Fruit fly (Drosophila melanogaster) S2 (cell line): ENCODE results near the gene CG13937.
A peak's percentile ranks its signal among the peaks of the same experiment; 100 is the strongest.

ENCODE experiments used
- CG8478 ChIP-seq: fragments of >200 bp; optimal IDR thresholded peaks from 2 replicates; lab custom pipeline; 2018
- CTCF ChIP-seq, 2 experiments: fragments of >200 bp; optimal IDR thresholded peaks; 2 replicates each; lab custom pipeline; 2018

Gene CG13937

DNA sequence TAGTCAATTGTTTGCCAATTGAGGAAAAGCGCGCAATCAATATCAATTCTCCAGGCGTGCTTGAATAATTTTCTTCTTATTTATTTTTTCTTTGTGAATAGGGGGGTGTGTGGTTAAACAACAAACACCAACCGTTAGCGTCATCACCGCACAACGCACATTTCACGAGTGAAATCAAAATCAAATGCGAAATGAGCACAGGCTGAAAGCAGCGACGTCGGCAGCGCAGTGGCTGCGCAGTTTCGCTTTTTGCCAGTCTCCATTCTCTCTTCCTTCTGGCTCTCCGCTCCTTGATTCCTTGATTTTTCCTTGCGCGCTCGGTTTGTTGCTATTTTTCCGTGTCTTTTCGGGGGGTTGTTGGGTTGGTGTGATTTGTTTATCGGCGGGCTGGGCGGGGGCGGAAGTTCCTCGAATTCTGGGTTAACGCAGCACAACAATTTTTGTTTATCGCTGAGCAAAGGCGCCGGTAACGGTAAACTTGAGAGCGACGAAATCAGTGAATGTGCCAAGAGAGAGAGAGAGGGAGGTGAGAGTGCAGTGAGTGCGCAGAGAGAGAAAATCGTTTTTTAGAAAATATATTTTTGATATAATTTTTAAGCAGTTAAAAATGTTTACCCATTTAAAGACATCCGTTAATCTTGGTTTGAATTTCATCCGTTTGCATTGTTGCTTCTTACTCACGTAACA lies at the start of gene CG13937:
TSS of gene CG13937 (minus strand) at position 174 of the 687 bp plus-strand sequence.
- no peak for TF ChIP-seq CTCF (optimal IDR thresholded peaks at IDR 0.05; lab: Kevin White, UChicago)
- no peak for TF ChIP-seq CG8478 (lab: Kevin White, UChicago)

DNA sequence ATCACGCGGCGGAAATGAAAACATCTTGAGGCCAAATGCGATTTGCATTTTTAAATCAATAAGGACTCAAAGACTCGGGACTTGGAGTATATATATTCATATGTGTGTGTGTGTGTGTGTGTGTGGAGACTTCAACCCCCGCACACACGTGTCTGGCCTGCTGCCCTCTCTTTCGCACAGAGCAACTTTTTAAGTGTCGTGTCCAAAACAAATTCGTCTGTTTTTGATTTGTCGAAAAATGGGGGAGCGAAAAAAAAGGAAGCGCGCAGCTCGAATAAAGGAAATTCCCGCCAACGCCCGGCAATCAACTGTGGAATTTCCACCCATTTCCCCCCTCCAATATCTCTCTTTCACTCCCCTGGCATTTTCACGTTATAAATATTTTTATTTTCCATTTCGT lies 46.1 kb upstream of the CG13937 start:
- TF ChIP-seq CG8478 (lab: Kevin White, UChicago) = no peak
- TF ChIP-seq CTCF (optimal IDR thresholded peaks at IDR 0.05; lab: Kevin White, UChicago) = no peak

DNA sequence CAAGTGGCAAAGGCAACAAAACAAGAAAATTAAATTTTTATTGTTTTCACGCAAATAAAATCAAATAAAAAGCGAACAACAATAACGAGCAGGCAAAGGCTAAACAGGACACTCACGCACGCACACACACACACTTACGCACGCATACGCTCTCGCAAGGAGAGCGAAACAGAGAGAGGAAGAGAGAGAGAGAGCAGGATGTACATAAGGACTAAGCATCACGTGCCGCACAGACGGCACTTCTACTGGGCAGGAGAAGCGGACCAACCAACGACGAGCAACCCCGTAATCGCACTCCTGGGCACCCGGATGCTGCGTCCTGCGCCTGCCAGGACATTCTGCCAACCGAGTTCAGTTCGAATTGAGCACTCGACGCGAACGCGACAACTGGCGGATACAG lies 38.1 kb upstream of the CG13937 start, which contains the start of gene Dbx:
TSS of gene Dbx (plus strand) at position 365 of the 400 bp plus-strand sequence.
- TF ChIP-seq CG8478 (lab: Kevin White, UChicago) (no peak), CTCF (optimal IDR thresholded peaks at IDR 0.05; lab: Kevin White, UChicago) (no peak)

DNA sequence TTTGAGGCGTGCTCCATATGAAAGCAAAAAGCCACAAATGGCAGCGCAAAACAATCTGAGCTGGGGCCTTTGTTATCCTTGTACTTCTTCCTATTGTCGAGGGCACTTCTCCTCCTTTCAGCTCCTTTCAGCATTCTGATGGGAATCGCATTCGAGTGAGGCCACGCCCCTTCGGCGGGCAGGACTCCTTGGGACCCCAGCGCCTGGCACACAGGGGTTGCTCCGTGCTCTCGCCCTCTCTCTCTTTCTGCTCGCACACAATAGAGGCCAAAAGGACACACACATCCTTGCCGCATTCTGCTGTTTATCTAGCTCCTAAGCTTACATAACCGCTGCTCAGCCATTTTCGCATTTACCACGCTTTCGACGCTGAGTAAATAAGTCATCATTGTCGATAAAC lies 37.2 kb upstream of the CG13937 start:
- TF ChIP-seq CTCF (optimal IDR thresholded peaks at IDR 0.05; lab: Kevin White, UChicago) (no peak), CG8478 (lab: Kevin White, UChicago) (no peak)

DNA sequence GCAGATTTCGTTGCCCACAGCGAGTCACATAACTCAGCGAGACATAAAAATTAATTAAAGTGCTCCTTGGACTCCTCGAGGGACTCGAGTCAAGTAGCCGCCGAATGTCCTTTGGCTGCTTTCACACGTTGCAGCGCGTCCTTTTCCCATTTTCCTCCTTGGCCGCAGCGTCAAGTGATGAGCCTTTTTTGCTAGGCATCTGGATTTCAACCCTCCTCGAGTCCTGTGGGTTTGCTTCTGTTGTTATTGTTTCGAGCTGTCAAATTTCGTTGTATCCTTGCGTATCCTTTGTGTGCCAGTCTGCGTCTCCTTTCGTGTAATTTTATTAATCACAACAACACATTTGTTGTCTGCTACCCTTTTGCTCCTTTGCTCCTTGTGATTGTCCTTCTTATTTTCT lies 33.8 kb upstream of the CG13937 start:
- TF ChIP-seq CTCF (optimal IDR thresholded peaks at IDR 0.05; lab: Kevin White, UChicago) (no peak), CG8478 (lab: Kevin White, UChicago) (no peak)

dm6 chr3L:1914668-1915067 lies 31.8 kb upstream of the CG13937 start:
- TF ChIP-seq CTCF (optimal IDR thresholded peaks at IDR 0.05; lab: Kevin White, UChicago) = no peak
- TF ChIP-seq CG8478 (lab: Kevin White, UChicago) = no peak

DNA sequence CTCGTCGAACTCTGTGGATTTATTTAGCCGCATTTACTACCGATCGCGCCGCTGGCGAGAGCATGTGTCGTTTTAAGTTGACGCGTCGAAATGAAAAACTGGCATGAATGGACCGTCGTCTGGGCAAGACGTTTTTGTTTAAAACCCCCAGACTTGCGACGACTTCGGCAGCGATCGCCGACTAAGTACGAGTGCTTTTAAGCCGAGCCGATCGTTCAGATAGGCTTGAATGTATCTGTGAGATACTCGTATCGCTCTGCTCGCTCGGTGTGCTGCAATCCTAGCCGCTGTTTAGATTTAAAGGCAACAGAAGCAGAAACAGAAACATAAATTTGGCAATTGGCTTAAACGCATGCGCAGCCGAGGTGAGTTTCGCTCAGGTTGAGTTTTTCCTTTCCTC lies 27.3 kb upstream of the CG13937 start, which contains the start of gene dsb:
TSS of gene dsb (minus strand) at position 91 of the 400 bp plus-strand sequence.
- no peak for TF ChIP-seq CTCF (optimal IDR thresholded peaks at IDR 0.05; lab: Kevin White, UChicago)
- TF ChIP-seq CG8478 (lab: Kevin White, UChicago) = no peak

- TF ChIP-seq CG8478 (lab: Kevin White, UChicago) = no peak
- no peak for TF ChIP-seq CTCF (optimal IDR thresholded peaks at IDR 0.05; lab: Kevin White, UChicago)
Observed at dm6 chr3L:1909000-1909399, 26.2 kb upstream of the CG13937 start.

DNA sequence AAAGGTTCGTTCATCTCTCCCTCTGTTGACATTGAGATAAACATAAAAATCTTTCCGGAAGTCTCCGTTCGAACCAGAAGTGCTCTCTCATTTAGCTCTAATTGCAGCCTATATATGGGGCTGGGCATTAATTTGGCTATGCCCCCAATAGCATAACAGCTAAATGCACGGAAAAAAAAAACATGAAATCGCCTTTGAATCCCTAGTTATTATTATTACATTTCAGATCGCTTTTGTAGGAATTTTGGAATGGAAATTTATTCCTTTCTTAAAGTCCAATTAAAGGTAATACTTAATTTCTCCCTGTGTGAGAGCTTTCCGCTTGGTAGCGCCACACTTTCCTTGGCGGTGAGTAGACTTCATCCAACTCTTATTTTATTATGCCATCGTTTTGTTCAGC lies 23.4 kb upstream of the CG13937 start:
- TF ChIP-seq CTCF (optimal IDR thresholded peaks at IDR 0.05; lab: Kevin White, UChicago) = no peak
- TF ChIP-seq CG8478 (lab: Kevin White, UChicago) = no peak

dm6 chr3L:1905273-1905672 lies 22.4 kb upstream of the CG13937 start:
- TF ChIP-seq CTCF (optimal IDR thresholded peaks at IDR 0.05; lab: Kevin White, UChicago) (no peak), CG8478 (lab: Kevin White, UChicago) (no peak)

dm6 chr3L:1904440-1904839 lies 21.6 kb upstream of the CG13937 start:
- TF ChIP-seq CTCF (optimal IDR thresholded peaks at IDR 0.05; lab: Kevin White, UChicago) (no peak), CG8478 (lab: Kevin White, UChicago) (no peak)

DNA sequence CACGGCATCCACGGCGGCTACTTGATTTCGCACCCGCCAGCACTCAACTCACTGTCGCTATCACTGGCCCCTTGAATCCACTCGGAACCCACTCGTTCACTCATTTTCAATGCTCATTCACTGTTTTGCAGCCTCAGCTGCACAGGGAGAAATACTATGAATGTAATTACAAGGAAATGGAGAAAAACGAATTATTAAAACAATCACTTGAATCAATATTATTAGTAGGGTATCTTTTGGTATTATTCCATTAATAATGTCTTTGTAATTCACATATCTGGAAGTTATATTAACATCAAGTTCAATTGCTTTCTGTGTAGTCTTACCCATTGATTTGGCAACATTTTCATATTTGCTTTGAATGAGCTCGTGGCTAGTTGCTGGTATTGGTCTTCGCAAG lies 17.8 kb upstream of the CG13937 start:
- TF ChIP-seq CTCF (optimal IDR thresholded peaks at IDR 0.05; lab: Kevin White, UChicago) (no peak), CG8478 (lab: Kevin White, UChicago) (no peak)

DNA sequence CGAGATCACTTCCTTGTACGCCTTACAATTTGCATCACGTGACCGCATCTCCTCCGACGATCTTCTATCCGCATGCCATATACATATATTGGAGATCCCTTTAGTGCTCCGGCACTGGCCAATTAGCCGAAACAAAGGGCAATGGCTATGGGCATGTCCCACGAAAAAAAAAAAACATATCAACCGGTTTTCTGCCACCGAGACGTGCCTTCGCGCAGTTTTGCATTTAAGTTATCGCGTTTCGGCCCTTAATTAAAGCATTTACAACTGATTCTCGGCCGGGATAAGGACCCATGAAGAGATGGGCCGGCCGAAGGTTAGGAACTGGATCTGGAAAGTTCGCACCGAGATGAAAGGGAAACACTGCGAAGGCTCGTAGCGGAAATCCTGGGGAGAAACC lies 16.8 kb upstream of the CG13937 start:
- no peak for TF ChIP-seq CTCF (optimal IDR thresholded peaks at IDR 0.05; lab: Kevin White, UChicago)

DNA sequence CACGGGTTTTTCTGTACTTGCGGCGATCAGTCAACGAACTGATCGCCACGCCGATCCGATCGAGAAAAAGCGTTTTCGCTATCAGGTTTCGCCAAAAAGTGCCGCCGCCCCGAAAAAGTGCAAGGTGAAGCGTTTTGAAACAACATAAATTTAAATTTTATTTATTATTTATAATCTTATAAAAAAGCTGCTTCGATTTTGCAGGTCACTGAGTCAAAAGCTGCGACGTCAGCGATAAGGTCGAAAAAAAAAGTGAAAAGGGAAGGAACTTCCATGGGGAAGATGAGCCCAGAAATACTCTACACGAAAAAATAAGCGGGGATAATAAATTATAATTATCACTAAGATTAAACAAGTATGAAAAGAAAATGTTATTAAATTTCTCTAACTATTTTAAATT lies 14.9 kb upstream of the CG13937 start:
- TF ChIP-seq CG8478 (lab: Kevin White, UChicago) = no peak
- TF ChIP-seq CTCF (optimal IDR thresholded peaks at IDR 0.05; lab: Kevin White, UChicago) = no peak

DNA sequence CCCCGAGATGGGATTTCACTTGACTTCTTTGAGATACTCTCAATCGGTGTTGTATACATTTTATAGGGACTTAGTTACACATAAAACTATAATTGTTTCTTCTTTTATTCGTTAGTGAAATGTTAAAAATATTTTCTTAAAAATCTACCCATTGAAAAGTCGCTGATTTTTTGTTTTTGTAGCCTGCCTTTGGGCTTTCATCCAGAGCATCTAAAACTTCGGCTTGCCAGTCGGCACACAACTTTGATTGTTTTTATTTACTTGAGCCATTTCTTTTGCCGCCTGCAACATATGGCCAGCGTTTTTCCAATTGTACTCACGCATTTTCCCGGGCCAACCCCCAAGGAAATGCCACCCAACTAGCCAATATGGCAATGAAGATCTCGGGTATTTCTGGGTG lies 9.1 kb upstream of the CG13937 start:
- no peak for TF ChIP-seq CTCF (optimal IDR thresholded peaks at IDR 0.05; lab: Kevin White, UChicago)
- no peak for TF ChIP-seq CG8478 (lab: Kevin White, UChicago)

DNA sequence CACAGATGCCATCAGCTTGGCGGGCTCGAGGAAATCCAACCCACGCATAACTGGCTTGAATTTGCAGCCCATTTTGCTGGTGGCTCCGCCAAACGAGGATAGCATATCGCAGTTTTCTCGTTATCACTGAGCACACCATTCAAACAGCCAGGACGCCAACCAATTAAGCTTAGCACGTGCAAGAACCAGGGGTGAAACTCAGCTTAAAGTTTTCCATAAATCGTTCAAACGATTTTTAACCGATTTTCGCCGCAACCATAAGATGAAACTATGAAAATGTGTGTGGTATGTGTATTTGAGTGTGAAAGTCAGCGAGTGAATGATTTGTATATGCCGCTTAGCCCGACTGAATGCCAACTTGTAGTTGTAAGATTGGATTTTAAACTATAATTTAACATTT lies 8.1 kb upstream of the CG13937 start:
- TF ChIP-seq CG8478 (lab: Kevin White, UChicago) (no peak), CTCF (optimal IDR thresholded peaks at IDR 0.05; lab: Kevin White, UChicago) (peak; percentile 59 to 73)
